Worm (Caenorhabditis elegans) whole organism, L3 larva: Measurements from ENCODE around the gene ugt-17.

Source experiments
- ZK546.5 ChIP-seq: sonication (generic microtip); optimal IDR thresholded peaks from 2 replicates; lab custom pipeline; 2017; ENCODE audit warnings: missing biosample characterization, missing genetic modification characterization
- ama-1 ChIP-seq: fragments of 150-350 bp; optimal IDR thresholded peaks from 2 replicates; lab custom pipeline; 2018
- ceh-16 ChIP-seq: sonication (generic microtip); optimal IDR thresholded peaks from 2 replicates; lab custom pipeline; 2017; ENCODE audit warnings: missing biosample characterization, missing genetic modification characterization
- ceh-82 ChIP-seq: fragments of 150-350 bp; optimal IDR thresholded peaks from 2 replicates; lab custom pipeline; 2014; ENCODE audit warnings: missing biosample characterization, missing genetic modification characterization
- lin-39 ChIP-seq: fragments of 150-350 bp; optimal IDR thresholded peaks from 2 replicates; lab custom pipeline; 2018; ENCODE audit warnings: missing biosample characterization, missing genetic modification reagents, missing genetic modification characterization
- nfya-1 ChIP-seq: sonication (generic microtip); optimal IDR thresholded peaks from 2 replicates; lab custom pipeline; 2017; ENCODE audit warnings: missing genetic modification characterization, mild to moderate bottlenecking, missing compliant biosample characterization, antibody characterized with exemption, moderate library complexity; ENCODE audit not compliant: insufficient read depth
- nhr-237 ChIP-seq: fragments of 150-350 bp; optimal IDR thresholded peaks from 2 replicates; lab custom pipeline; 2014; ENCODE audit warnings: missing biosample characterization, missing genetic modification characterization
- nhr-28 ChIP-seq: fragments of 150-350 bp; optimal IDR thresholded peaks from 2 replicates; lab custom pipeline; 2014; ENCODE audit warnings: missing biosample characterization, missing genetic modification characterization
- nhr-76 ChIP-seq: fragments of 150-350 bp; sonication (generic microtip); optimal IDR thresholded peaks from 5 replicates; lab custom pipeline; 2014; ENCODE audit warnings: missing biosample characterization, missing genetic modification characterization
- snpc-4 ChIP-seq: fragments of 150-350 bp; optimal IDR thresholded peaks from 2 replicates; lab custom pipeline; 2014; ENCODE audit warnings: missing biosample characterization, missing genetic modification characterization
- unc-62 ChIP-seq: fragments of 150-350 bp; sonication (generic microtip); optimal IDR thresholded peaks from 4 replicates; lab custom pipeline; 2014; ENCODE audit warnings: missing biosample characterization, missing genetic modification reagents, missing genetic modification characterization
- ztf-4 ChIP-seq: fragments of 150-350 bp; optimal IDR thresholded peaks from 2 replicates; lab custom pipeline; 2014; ENCODE audit warnings: missing biosample characterization, missing genetic modification characterization

- TF ChIP-seq ztf-4 (tag; lab: Kevin White, UChicago) (no peak), ama-1 (lab: Kevin White, UChicago) (no peak), unc-62 (no peak), lin-39 (tag; lab: Kevin White, UChicago) (no peak), nhr-28 (tag; lab: Kevin White, UChicago) (no peak), ZK546.5 (no peak), nhr-76 (no peak), nfya-1 (no peak), ceh-16 (no peak), nhr-237 (tag; lab: Kevin White, UChicago) (no peak), ceh-82 (no peak), snpc-4 (no peak)
Measured at ce11 chrV:10103811-10104210, 953 bp downstream of the ugt-17 start.
